Worm (Caenorhabditis elegans): ENCODE measurements around the gene T27A10.2.

- no peak for TF ChIP-seq hmbx-1 (tag; optimal IDR thresholded peaks at IDR 0.05)
- TF ChIP-seq scrt-1 (GFP tag; IDR thresholded peaks at IDR 0.05), result no peak
- TF ChIP-seq F13C5.2 (tag; optimal IDR thresholded peaks at IDR 0.05), result no peak
- no peak for TF ChIP-seq tbx-11 (GFP tag; IDR thresholded peaks at IDR 0.05)
- TF ChIP-seq tbx-37 (GFP tag; conservative IDR thresholded peaks at IDR 0.05), result no peak
- TF ChIP-seq ceh-36 (tag; optimal IDR thresholded peaks at IDR 0.05), result no peak
- TF ChIP-seq hmg-4 (GFP tag; optimal IDR thresholded peaks at IDR 0.05), result no peak
- TF ChIP-seq tra-4 (tag; optimal IDR thresholded peaks at IDR 0.05), result no peak
- no peak for TF ChIP-seq ceh-13 (GFP tag; optimal IDR thresholded peaks at IDR 0.05)
- TF ChIP-seq ama-1 (optimal IDR thresholded peaks at IDR 0.05), result no peak
- no peak for TF ChIP-seq aly-1 (tag; optimal IDR thresholded peaks at IDR 0.05)
Observed at ce11 chrX:3547828-3548227, 37.9 kb upstream of the T27A10.2 start.

All from whole organism, early embryonic.